Fruit fly (Drosophila melanogaster): ENCODE results near the gene CG2187.
A peak's percentile ranks its signal among the peaks of the same experiment; 100 is the strongest.

The CG2187 gene

DNA sequence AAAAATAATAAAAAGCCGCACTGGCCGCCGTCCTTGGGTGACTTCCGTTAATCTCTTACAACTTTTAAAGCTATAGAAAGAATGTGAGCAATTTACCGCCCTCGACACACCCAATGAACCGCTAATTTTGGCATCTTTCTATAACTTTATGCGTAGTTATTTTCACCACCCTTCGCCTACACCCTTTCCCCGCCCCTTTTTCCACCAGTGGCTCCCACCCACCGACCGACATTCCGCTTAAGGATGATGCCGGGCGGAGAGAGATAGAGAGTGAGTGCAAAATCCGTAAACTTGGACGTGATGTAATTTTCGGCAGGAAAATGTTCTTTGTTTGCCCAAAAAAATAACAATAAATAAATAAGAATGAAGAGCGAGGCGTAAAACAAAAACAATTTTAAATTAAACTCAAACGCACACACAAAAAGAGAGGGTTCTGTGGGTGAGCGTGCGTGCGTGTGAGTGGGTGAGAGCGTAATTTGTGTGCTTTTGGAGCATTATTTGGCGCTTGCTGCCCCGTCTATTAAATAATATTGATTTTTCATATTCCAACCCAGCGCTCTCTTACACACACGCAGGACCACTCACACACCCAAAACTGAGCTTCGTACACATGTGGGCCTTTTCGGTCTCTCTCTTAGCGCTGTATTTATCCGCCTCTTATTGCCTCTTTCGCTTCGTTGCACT is 19.2 kb upstream of the CG2187 start:
- TF ChIP-seq psq (GFP tag; optimal IDR thresholded peaks at IDR 0.05) (peak; percentile 17), Dif (GFP tag; optimal IDR thresholded peaks at IDR 0.05; ENCODE audit: partially characterized antibody) (peak; percentile 66), Rel (GFP tag; optimal IDR thresholded peaks at IDR 0.05) (peak; percentile 20), Rel (tag; optimal IDR thresholded peaks at IDR 0.05) (no peak), OdsH (GFP tag; optimal IDR thresholded peaks at IDR 0.05) (peak; percentile 9), CG32264 (GFP tag; optimal IDR thresholded peaks at IDR 0.05) (no peak)

DNA sequence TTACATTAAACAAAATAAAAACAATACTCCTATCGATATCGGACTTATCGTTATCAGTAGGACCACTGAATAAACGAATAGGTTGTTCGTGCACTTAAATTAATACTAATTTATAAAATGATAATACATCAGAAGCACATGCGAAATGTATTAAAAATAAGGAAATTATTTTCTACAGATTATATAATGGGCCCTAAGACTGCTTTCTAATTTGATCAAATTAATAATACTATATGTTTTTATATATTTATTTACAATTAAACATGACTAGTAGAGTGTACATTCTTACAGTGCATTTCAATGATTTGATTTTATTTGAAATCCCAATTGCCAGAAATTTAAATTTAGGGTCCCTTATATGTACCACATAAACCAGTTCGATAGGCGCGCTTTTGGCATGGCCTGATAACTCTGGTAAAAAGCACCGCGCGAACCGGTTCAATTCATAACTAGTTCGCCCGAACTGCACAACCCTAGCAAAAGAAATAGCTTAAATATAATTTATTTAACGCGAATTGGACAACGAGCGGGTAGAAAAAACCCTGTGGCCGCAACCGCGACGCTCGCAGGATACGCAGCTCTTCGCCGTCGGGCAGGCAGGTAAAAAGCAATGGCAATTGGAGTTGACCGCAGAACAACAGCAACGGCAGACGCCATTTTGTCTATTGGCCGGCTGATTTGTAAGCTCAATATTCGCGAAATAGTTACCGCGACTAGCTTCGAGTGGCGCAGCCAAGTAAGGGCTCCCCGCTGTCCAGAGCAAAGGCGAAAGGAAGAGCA is 18.3 kb upstream of the CG2187 start, which contains the start of the genes CG2126 and faf:
TSS of gene CG2126 (minus strand) at position 70 of the 780 bp plus-strand sequence.
TSS of gene faf (plus strand) at position 438 of the 780 bp plus-strand sequence.
- TF ChIP-seq CG32264 (GFP tag; optimal IDR thresholded peaks at IDR 0.05), result no peak
- peak; percentile 73 for TF ChIP-seq psq (GFP tag; optimal IDR thresholded peaks at IDR 0.05)
- peak; percentile 58 for TF ChIP-seq OdsH (GFP tag; optimal IDR thresholded peaks at IDR 0.05)
- no peak for TF ChIP-seq Hr78 (GFP tag; optimal IDR thresholded peaks at IDR 0.05)
- peak in 1 of 2 experiments; percentile 81 for TF ChIP-seq foxo (GFP tag; optimal IDR thresholded peaks at IDR 0.05)
- no peak for TF ChIP-seq dl (GFP tag; optimal IDR thresholded peaks at IDR 0.05; ENCODE audit: insufficient read depth in 1 of 2, partially characterized antibody in 2 of 2)
- no peak for TF ChIP-seq jim (GFP tag; optimal IDR thresholded peaks at IDR 0.05)
- TF ChIP-seq Rel (GFP tag; optimal IDR thresholded peaks at IDR 0.05), result no peak
- TF ChIP-seq Rel (tag; optimal IDR thresholded peaks at IDR 0.05), result peak; percentile 33
- no peak for TF ChIP-seq Dif (GFP tag; optimal IDR thresholded peaks at IDR 0.05; ENCODE audit: partially characterized antibody)
- peak; percentile 67 for TF ChIP-seq h (GFP tag; optimal IDR thresholded peaks at IDR 0.05)
- TF ChIP-seq fru (GFP tag; optimal IDR thresholded peaks at IDR 0.05), result peak; percentile 66
- TF ChIP-seq Hr83 (GFP tag; optimal IDR thresholded peaks at IDR 0.05; ENCODE audit: poor library complexity, severe bottlenecking), result peak; percentile 73
- no peak for TF ChIP-seq dmrt93B (GFP tag; optimal IDR thresholded peaks at IDR 0.05)
- TF ChIP-seq pan (optimal IDR thresholded peaks at IDR 0.05), result no peak
- peak; percentile 83 for TF ChIP-seq HLH106 (tag; optimal IDR thresholded peaks at IDR 0.05)
- TF ChIP-seq br (GFP tag; optimal IDR thresholded peaks at IDR 0.05), result no peak
- no peak for TF ChIP-seq Mio (GFP tag; optimal IDR thresholded peaks at IDR 0.05)
- peak; percentile 57 for TF ChIP-seq ey (GFP tag; optimal IDR thresholded peaks at IDR 0.05)
- peak; percentile 60 for TF ChIP-seq rgr (GFP tag; optimal IDR thresholded peaks at IDR 0.05)
- TF ChIP-seq Dfd (GFP tag; optimal IDR thresholded peaks at IDR 0.05), result no peak
- TF ChIP-seq Sp1 (GFP tag; optimal IDR thresholded peaks at IDR 0.05), result peak; percentile 78
- peak; percentile 50 for TF ChIP-seq sv (GFP tag; optimal IDR thresholded peaks at IDR 0.05)
- peak; percentile 34 for TF ChIP-seq GATAd (GFP tag; optimal IDR thresholded peaks at IDR 0.05)
- no peak for TF ChIP-seq CrebA (GFP tag; optimal IDR thresholded peaks at IDR 0.05; ENCODE audit: borderline replicate concordance)
- TF ChIP-seq Abd-B (GFP tag; optimal IDR thresholded peaks at IDR 0.05), result no peak
- peak; percentile 69 for TF ChIP-seq CG9705 (GFP tag; optimal IDR thresholded peaks at IDR 0.05)
- peak; percentile 44 for TF ChIP-seq sage (GFP tag; optimal IDR thresholded peaks at IDR 0.05)
- no peak for TF ChIP-seq Myc (optimal IDR thresholded peaks at IDR 0.05)

DNA sequence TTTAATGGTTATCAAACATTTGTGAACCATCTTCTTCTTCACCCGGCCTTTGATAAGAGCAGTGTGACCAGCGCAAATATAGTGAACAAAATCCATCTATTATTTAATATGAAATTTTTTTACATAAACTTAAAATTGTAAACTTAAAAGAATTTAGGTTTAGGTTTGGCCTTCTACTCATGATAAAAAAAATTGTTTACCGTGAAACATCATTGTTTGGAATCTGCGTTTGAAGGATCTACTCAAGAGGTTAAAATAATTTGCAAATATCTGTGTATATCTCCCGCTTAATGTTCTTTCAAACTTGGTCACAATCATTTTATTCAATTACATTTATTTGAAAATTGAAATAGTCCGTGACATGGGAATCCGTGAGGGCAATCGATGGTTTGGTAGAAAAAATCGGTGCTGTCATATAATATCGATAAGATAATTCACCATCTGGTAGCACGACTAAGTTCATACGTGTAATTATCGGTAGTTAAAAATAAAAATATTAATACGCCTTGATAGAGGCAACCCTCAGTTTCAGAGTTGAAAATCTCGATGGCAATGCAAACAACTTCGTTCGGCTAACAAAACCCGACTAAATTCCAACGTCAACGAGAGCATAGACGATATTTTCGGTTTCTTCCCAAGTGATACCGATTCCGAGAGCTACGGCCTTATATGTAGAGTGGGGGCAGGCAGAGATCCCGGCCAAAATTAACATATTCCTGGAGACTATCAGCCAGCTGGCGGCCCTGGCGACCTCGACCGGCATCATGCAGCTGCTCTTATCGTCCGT is 13.5 kb upstream of the CG2187 start, which contains the start of the genes betaGlu and sip3:
TSS of gene betaGlu (minus strand) at position 59 of the 787 bp plus-strand sequence.
TSS of gene sip3 (plus strand) at position 430 of the 787 bp plus-strand sequence.
- peak; percentile 32 for TF ChIP-seq h (GFP tag; optimal IDR thresholded peaks at IDR 0.05)
- no peak for TF ChIP-seq fru (GFP tag; optimal IDR thresholded peaks at IDR 0.05)
- no peak for TF ChIP-seq Hr83 (GFP tag; optimal IDR thresholded peaks at IDR 0.05; ENCODE audit: poor library complexity, severe bottlenecking)
- no peak for TF ChIP-seq dsf (GFP tag; optimal IDR thresholded peaks at IDR 0.05; ENCODE audit: borderline replicate concordance)
- TF ChIP-seq lola (GFP tag; optimal IDR thresholded peaks at IDR 0.05), result no peak
- TF ChIP-seq foxo (GFP tag; optimal IDR thresholded peaks at IDR 0.05), result peak in 1 of 2 experiments; percentile 5
- TF ChIP-seq CG9705 (GFP tag; optimal IDR thresholded peaks at IDR 0.05), result no peak
- no peak for TF ChIP-seq Dif (GFP tag; optimal IDR thresholded peaks at IDR 0.05; ENCODE audit: partially characterized antibody)
- TF ChIP-seq jim (GFP tag; optimal IDR thresholded peaks at IDR 0.05), result no peak
- TF ChIP-seq sage (GFP tag; optimal IDR thresholded peaks at IDR 0.05), result peak; percentile 59
- peak; percentile 19 for TF ChIP-seq rgr (GFP tag; optimal IDR thresholded peaks at IDR 0.05)
- TF ChIP-seq N (GFP tag; optimal IDR thresholded peaks at IDR 0.05), result no peak
- no peak for TF ChIP-seq Jra (GFP tag; optimal IDR thresholded peaks at IDR 0.05)
- peak; percentile 16 for TF ChIP-seq sv (GFP tag; optimal IDR thresholded peaks at IDR 0.05)
- no peak for TF ChIP-seq tai (GFP tag; optimal IDR thresholded peaks at IDR 0.05)
- no peak for TF ChIP-seq brk (GFP tag; optimal IDR thresholded peaks at IDR 0.05)
- peak; percentile 26 for TF ChIP-seq Sp1 (GFP tag; optimal IDR thresholded peaks at IDR 0.05)
- TF ChIP-seq br (GFP tag; optimal IDR thresholded peaks at IDR 0.05), result no peak
- no peak for TF ChIP-seq usp (GFP tag; optimal IDR thresholded peaks at IDR 0.05)
- peak; percentile 12 for TF ChIP-seq HLH106 (tag; optimal IDR thresholded peaks at IDR 0.05)
